Worm (Caenorhabditis elegans): ENCODE measurements around the gene nhr-25.

Gene nhr-25

ce11 chrX:13016290-13016689 lies 8.0 kb downstream of the nhr-25 start:
- TF ChIP-seq tbx-7 (tag; optimal IDR thresholded peaks at IDR 0.05): no peak
- TF ChIP-seq K02D7.2 (tag; optimal IDR thresholded peaks at IDR 0.05): no peak
- no peak for TF ChIP-seq nhr-11 (tag; optimal IDR thresholded peaks at IDR 0.05)
- TF ChIP-seq hlh-15 (tag; optimal IDR thresholded peaks at IDR 0.05): no peak
- TF ChIP-seq npax-4 (tag; optimal IDR thresholded peaks at IDR 0.05): no peak
- TF ChIP-seq che-1 (tag; optimal IDR thresholded peaks at IDR 0.05): no peak
- no peak for TF ChIP-seq dve-1 (tag; optimal IDR thresholded peaks at IDR 0.05)
- no peak for TF ChIP-seq ama-1 (optimal IDR thresholded peaks at IDR 0.05)
- TF ChIP-seq eyg-1 (tag; optimal IDR thresholded peaks at IDR 0.05): no peak
- no peak for TF ChIP-seq ztf-16 (tag; optimal IDR thresholded peaks at IDR 0.05)
- no peak for TF ChIP-seq unc-3 (GFP tag; conservative IDR thresholded peaks at IDR 0.05)
- TF ChIP-seq unc-3 (tag; optimal IDR thresholded peaks at IDR 0.05): no peak
- no peak for TF ChIP-seq nhr-232 (tag; optimal IDR thresholded peaks at IDR 0.05)
- no peak for TF ChIP-seq odd-2 (tag; optimal IDR thresholded peaks at IDR 0.05)
- no peak for TF ChIP-seq hlh-6 (tag; optimal IDR thresholded peaks at IDR 0.05)

ce11 chrX:13021446-13021845 lies 13.2 kb downstream of the nhr-25 start:
- peak; percentile 66 for TF ChIP-seq unc-42 (tag; optimal IDR thresholded peaks at IDR 0.05)
- no peak for TF ChIP-seq hlh-6 (tag; optimal IDR thresholded peaks at IDR 0.05)

ce11 chrX:13032610-13033009 lies 24.3 kb downstream of the nhr-25 start, which contains the start of gene npr-10:
Gene npr-10, minus strand, starts transcription at chrX:13032710.
- TF ChIP-seq ceh-6 (GFP tag; optimal IDR thresholded peaks at IDR 0.05) (no peak), lim-6 (tag; optimal IDR thresholded peaks at IDR 0.05) (no peak), ttx-3 (tag; optimal IDR thresholded peaks at IDR 0.05) (no peak), pat-9 (tag; optimal IDR thresholded peaks at IDR 0.05) (no peak), elt-4 (tag; optimal IDR thresholded peaks at IDR 0.05) (no peak), ceh-18 (tag; optimal IDR thresholded peaks at IDR 0.05) (no peak), ceh-14 (tag; optimal IDR thresholded peaks at IDR 0.05) (no peak), lin-11 (tag; optimal IDR thresholded peaks at IDR 0.05) (no peak), ceh-48 (tag; optimal IDR thresholded peaks at IDR 0.05) (no peak), odd-2 (tag; optimal IDR thresholded peaks at IDR 0.05) (no peak), nfya-1 (tag; optimal IDR thresholded peaks at IDR 0.05) (no peak), ceh-19 (GFP tag; optimal IDR thresholded peaks at IDR 0.05) (no peak), sox-2 (GFP tag; IDR thresholded peaks at IDR 0.05) (no peak), ama-1 (optimal IDR thresholded peaks at IDR 0.05) (no peak), hlh-15 (tag; optimal IDR thresholded peaks at IDR 0.05) (no peak), ceh-2 (tag; optimal IDR thresholded peaks at IDR 0.05) (no peak), hlh-30 (tag; optimal IDR thresholded peaks at IDR 0.05; ENCODE audit: insufficient read depth) (no peak), fax-1 (tag; optimal IDR thresholded peaks at IDR 0.05) (no peak), K09A11.1 (tag; optimal IDR thresholded peaks at IDR 0.05; ENCODE audit: insufficient read depth) (no peak)

- TF ChIP-seq eyg-1 (tag; optimal IDR thresholded peaks at IDR 0.05): no peak
- no peak for TF ChIP-seq C38D4.7 (GFP tag; optimal IDR thresholded peaks at IDR 0.05)
- no peak for TF ChIP-seq ceh-48 (tag; optimal IDR thresholded peaks at IDR 0.05)
- TF ChIP-seq ceh-6 (GFP tag; optimal IDR thresholded peaks at IDR 0.05): no peak
- TF ChIP-seq ceh-24 (tag; optimal IDR thresholded peaks at IDR 0.05): no peak
- no peak for TF ChIP-seq ceh-22 (tag; optimal IDR thresholded peaks at IDR 0.05)
Observed at ce11 chrX:13033850-13034249, 25.6 kb downstream of the nhr-25 start.

ce11 chrX:13034333-13034732 lies 26.0 kb downstream of the nhr-25 start:
- no peak for TF ChIP-seq fkh-6 (tag; optimal IDR thresholded peaks at IDR 0.05)
- TF ChIP-seq tbx-2 (tag; optimal IDR thresholded peaks at IDR 0.05): no peak
- no peak for TF ChIP-seq unc-42 (tag; optimal IDR thresholded peaks at IDR 0.05)
- no peak for TF ChIP-seq T23F11.4 (GFP tag; optimal IDR thresholded peaks at IDR 0.05)
- TF ChIP-seq lim-6 (tag; optimal IDR thresholded peaks at IDR 0.05): no peak
- TF ChIP-seq ceh-45 (GFP tag; IDR thresholded peaks at IDR 0.05): no peak
- no peak for TF ChIP-seq ama-1 (optimal IDR thresholded peaks at IDR 0.05)
- no peak for TF ChIP-seq Y22D7AL.16 (tag; optimal IDR thresholded peaks at IDR 0.05)
- no peak for TF ChIP-seq eyg-1 (tag; optimal IDR thresholded peaks at IDR 0.05)
- no peak for TF ChIP-seq tbx-7 (tag; optimal IDR thresholded peaks at IDR 0.05)
- no peak for TF ChIP-seq ref-2 (tag; optimal IDR thresholded peaks at IDR 0.05)
- no peak for TF ChIP-seq elt-4 (tag; optimal IDR thresholded peaks at IDR 0.05)
- no peak for TF ChIP-seq hlh-6 (tag; optimal IDR thresholded peaks at IDR 0.05)
- TF ChIP-seq madf-2 (tag; optimal IDR thresholded peaks at IDR 0.05): no peak
